Worm (Caenorhabditis elegans) whole organism, late embryonic: ENCODE data around the gene K06B4.4.

Experiments
- C38D4.7 ChIP-seq: fragments of 200-800 bp; sonication (Bioruptor generic); optimal IDR thresholded peaks from 2 replicates; lab custom pipeline; 2018; ENCODE audit warnings: mild to moderate bottlenecking, missing genetic modification characterization, moderate library complexity, missing compliant biosample characterization
- ama-1 ChIP-seq: fragments of 150-350 bp; optimal IDR thresholded peaks from 2 replicates; lab custom pipeline; 2014
- ceh-45 ChIP-seq: fragments of 200-800 bp; sonication (Bioruptor generic); IDR thresholded peaks from 2 replicates; pipeline ENCODE4 v1.3.6; 2022; ENCODE audit warnings: missing genetic modification reagents, missing genetic modification characterization, missing compliant biosample characterization
- dve-1 ChIP-seq: sonication (generic microtip); optimal IDR thresholded peaks from 2 replicates; lab custom pipeline; 2017; ENCODE audit warnings: antibody characterized with exemption, mild to moderate bottlenecking, missing genetic modification characterization, missing compliant biosample characterization
- mec-3 ChIP-seq: sonication (generic microtip); optimal IDR thresholded peaks from 2 replicates; lab custom pipeline; 2016; ENCODE audit warnings: borderline replicate concordance, missing genetic modification characterization, missing compliant biosample characterization
- nhr-11 ChIP-seq: fragments of 150-350 bp; optimal IDR thresholded peaks from 2 replicates; lab custom pipeline; 2014; ENCODE audit warnings: missing biosample characterization, missing genetic modification characterization
- pqm-1 ChIP-seq: sonication (generic microtip); optimal IDR thresholded peaks from 2 replicates; lab custom pipeline; 2016; ENCODE audit warnings: missing genetic modification characterization, missing compliant biosample characterization
- rnt-1 ChIP-seq: sonication (generic microtip); optimal IDR thresholded peaks from 2 replicates; lab custom pipeline; 2016; ENCODE audit warnings: missing genetic modification characterization, missing compliant biosample characterization
- unc-3 ChIP-seq, 2 experiments: fragments of 200-800 bp in 1 of 2; sonication (Bioruptor generic) in 1 of 2; sonication (generic microtip) in 1 of 2; conservative IDR thresholded peaks in 1 of 2; optimal IDR thresholded peaks in 1 of 2; 2 replicates each; pipeline versions ENCODE4 v1.3.6 to Lab custom; 2016 to 2022; ENCODE audit warnings: missing compliant biosample characterization in 2 of 2, missing genetic modification characterization in 2 of 2, missing genetic modification reagents in 1 of 2
- unc-42 ChIP-seq: sonication (generic microtip); optimal IDR thresholded peaks from 2 replicates; lab custom pipeline; 2016; ENCODE audit warnings: missing genotype, missing genetic modification characterization, missing compliant biosample characterization

DNA sequence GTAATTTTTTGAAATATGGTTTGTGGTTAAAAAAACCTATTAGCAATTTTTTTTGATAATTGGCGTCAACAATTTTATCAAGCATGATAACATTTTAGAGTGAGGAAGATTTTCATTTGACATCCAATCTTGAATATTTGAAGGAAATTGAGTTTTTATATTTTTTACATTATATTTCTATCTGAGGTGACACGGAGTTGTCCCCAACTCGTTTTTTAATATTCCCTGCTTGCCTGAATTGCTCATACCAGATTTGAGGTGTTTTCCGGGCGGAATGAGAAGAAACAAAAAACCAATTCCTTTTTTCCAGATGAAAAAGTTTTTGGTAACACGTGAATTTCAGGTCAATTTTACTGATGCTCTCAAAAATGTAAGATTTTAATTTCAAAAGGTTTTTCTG is 50.6 kb downstream of the K06B4.4 start, which contains the start of gene Y6E2A.7:
- no peak for TF ChIP-seq nhr-11 (tag; lab: Kevin White, UChicago)
- TF ChIP-seq pqm-1 (tag; lab: Kevin White, UChicago): no peak
- TF ChIP-seq ama-1 (lab: Kevin White, UChicago): no peak
- no peak for TF ChIP-seq mec-3 (tag; lab: Kevin White, UChicago)
- no peak for TF ChIP-seq dve-1 (tag; lab: Kevin White, UChicago)
- TF ChIP-seq unc-42 (tag; lab: Kevin White, UChicago): no peak
- no peak for TF ChIP-seq C38D4.7 (GFP tag; lab: Kevin White, UChicago)
- TF ChIP-seq ceh-45 (GFP tag; lab: Robert Waterston, UW): no peak
- TF ChIP-seq rnt-1 (tag; lab: Kevin White, UChicago): no peak
- no peak for TF ChIP-seq unc-3 (GFP tag; conservative IDR thresholded peaks at IDR 0.05; lab: Robert Waterston, UW)
- TF ChIP-seq unc-3 (tag; optimal IDR thresholded peaks at IDR 0.05; lab: Kevin White, UChicago): no peak
